Worm (Caenorhabditis elegans): ENCODE measurements around the gene ZK632.12.
A peak's percentile ranks its signal among the peaks of the same experiment; 100 is the strongest.
"Not testable (repeated sequence)": the region's sequence is repeated elsewhere in the genome, so short reads cannot be mapped to it uniquely, and the experiment has no call there.

Gene ZK632.12

ce11 chrIII:9846093-9846492, 15.5 kb downstream of the ZK632.12 start, which contains the start of gene K11H3.2:
K11H3.2 (plus strand) TSS chrIII:9846393.
- TF ChIP-seq lsl-1 (GFP tag; optimal IDR thresholded peaks at IDR 0.05) (peak; percentile 13), akir-1 (GFP tag; optimal IDR thresholded peaks at IDR 0.05) (no peak)

- TF ChIP-seq snpc-1.3 (tag; optimal IDR thresholded peaks at IDR 0.05; ENCODE audit: insufficient read depth) = peak; percentile 35
- peak; percentile 73 for TF ChIP-seq mcd-1 (GFP tag; IDR thresholded peaks at IDR 0.05)
- peak; percentile 27 for TF ChIP-seq attf-5 (GFP tag; optimal IDR thresholded peaks at IDR 0.05)
- TF ChIP-seq lsl-1 (GFP tag; optimal IDR thresholded peaks at IDR 0.05) = peak; percentile 40
- peak; percentile 21 for TF ChIP-seq tbp1 (GFP tag; optimal IDR thresholded peaks at IDR 0.05)
- TF ChIP-seq atf-7 (tag; optimal IDR thresholded peaks at IDR 0.05) = no peak
- no peak for TF ChIP-seq Y53F4B.3 (GFP tag; IDR thresholded peaks at IDR 0.05)
- TF ChIP-seq F33H1.4 (GFP tag; IDR thresholded peaks at IDR 0.05) = 0 out of 2 replicates have a peak, but pooled peaks have one; percentile 32
- no peak for TF ChIP-seq unc-130 (GFP tag; optimal IDR thresholded peaks at IDR 0.05)
- TF ChIP-seq F49E8.2 (tag; optimal IDR thresholded peaks at IDR 0.05; ENCODE audit: insufficient read depth) = peak; percentile 44
- peak; percentile 69 for TF ChIP-seq madf-6 (GFP tag; IDR thresholded peaks at IDR 0.05)
- TF ChIP-seq pha-4 (tag; optimal IDR thresholded peaks at IDR 0.05) = no peak
- peak; percentile 0 for TF ChIP-seq lin-54 (GFP tag; optimal IDR thresholded peaks at IDR 0.05)
- no peak for TF ChIP-seq mes-4 (tag; optimal IDR thresholded peaks at IDR 0.05)
Measured at ce11 chrIII:9848083-9848482, 17.5 kb downstream of the ZK632.12 start, which contains the start of gene mrpl-36. mrpl-36 (minus strand) TSS chrIII:9848116.

ce11 chrIII:9848603-9849002, 18.0 kb downstream of the ZK632.12 start:
- TF ChIP-seq lin-54 (GFP tag; optimal IDR thresholded peaks at IDR 0.05) (peak; percentile 48), rcor-1 (GFP tag; IDR thresholded peaks at IDR 0.05) (0 out of 2 replicates have a peak, but pooled peaks have one; percentile 21), cebp-1 (GFP tag; IDR thresholded peaks at IDR 0.05) (no peak), cebp-1 (tag; optimal IDR thresholded peaks at IDR 0.05) (no peak), madf-6 (GFP tag; IDR thresholded peaks at IDR 0.05) (peak; percentile 46)

- TF ChIP-seq tbp1 (GFP tag; optimal IDR thresholded peaks at IDR 0.05) (peak; percentile 73), B0261.1 (tag; optimal IDR thresholded peaks at IDR 0.05) (peak; percentile 43), madf-8 (GFP tag; conservative IDR thresholded peaks at IDR 0.05) (peak; percentile 29; the same call in 1 of the 2 replicates), hmg-1.2 (GFP tag; IDR thresholded peaks at IDR 0.05) (peak; percentile 39), Y79H2A.3 (GFP tag; conservative IDR thresholded peaks at IDR 0.05) (peak; percentile 64; the same call in 1 of the 2 replicates), madf-6 (GFP tag; IDR thresholded peaks at IDR 0.05) (peak; percentile 59), rpc-1 (tag; optimal IDR thresholded peaks at IDR 0.05) (peak; percentile 49), pbrm-1 (GFP tag; IDR thresholded peaks at IDR 0.05) (0 out of 2 replicates have a peak, but pooled peaks have one; percentile 42), ztf-28 (GFP tag; IDR thresholded peaks at IDR 0.05) (0 out of 2 replicates have a peak, but pooled peaks have one; percentile 53), egrh-3 (GFP tag; IDR thresholded peaks at IDR 0.05) (0 out of 2 replicates have a peak, but pooled peaks have one; percentile 14), madf-3 (GFP tag; IDR thresholded peaks at IDR 0.05) (0 out of 2 replicates have a peak, but pooled peaks have one; percentile 57), mcd-1 (GFP tag; IDR thresholded peaks at IDR 0.05) (peak; percentile 74), ekl-4 (GFP tag; IDR thresholded peaks at IDR 0.05) (peak; percentile 21; the same call in 1 of the 2 replicates), lin-26 (GFP tag; IDR thresholded peaks at IDR 0.05) (peak; percentile 73; the same call in 1 of the 2 replicates)
- not testable (repeated sequence) for TF ChIP-seq rpc-1 (optimal IDR thresholded peaks at IDR 0.05)
Measured at ce11 chrIII:9849111-9849510, 18.5 kb downstream of the ZK632.12 start.

- TF ChIP-seq rec-8 (tag; optimal IDR thresholded peaks at IDR 0.05) (no peak), nhr-80 (tag; optimal IDR thresholded peaks at IDR 0.05) (peak; percentile 62)
Measured at ce11 chrIII:9849950-9850349, 19.3 kb downstream of the ZK632.12 start.

Data from whole organism, young adult.